Worm (Caenorhabditis elegans) whole organism, L1 larva: Measurements from ENCODE around the gene str-86.

Source experiments
- nhr-11 ChIP-seq: fragments of 150-350 bp; optimal IDR thresholded peaks from 2 replicates; lab custom pipeline; 2014; ENCODE audit warnings: missing biosample characterization, missing genetic modification characterization
- zag-1 ChIP-seq: fragments of 150-350 bp; optimal IDR thresholded peaks from 2 replicates; lab custom pipeline; 2014; ENCODE audit warnings: missing biosample characterization, missing genetic modification characterization

DNA sequence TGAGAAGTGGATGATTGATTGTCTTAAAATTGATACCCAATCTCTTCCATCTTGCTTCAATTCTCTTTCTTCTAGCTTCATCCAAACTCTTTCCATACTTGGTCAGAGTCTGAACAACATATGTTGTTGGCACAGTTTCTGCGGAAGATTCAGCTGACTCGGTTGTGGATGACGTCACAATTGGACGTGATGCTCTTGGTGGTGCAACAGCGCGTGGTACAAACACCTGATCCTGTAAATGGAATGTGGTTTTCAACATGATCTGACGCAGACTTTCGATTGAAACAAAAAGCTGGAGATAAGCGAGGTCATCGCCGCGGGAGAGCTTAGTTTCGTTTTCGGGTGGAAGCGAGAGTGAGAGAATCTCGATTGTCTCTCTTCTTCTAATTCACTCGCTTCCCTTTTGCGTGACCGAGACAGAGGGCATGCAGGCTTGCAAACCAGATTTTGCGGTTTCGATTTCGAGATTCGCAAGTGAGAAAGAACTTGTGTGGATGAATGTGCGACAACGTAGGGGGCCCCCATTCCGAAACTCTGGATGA is 41.0 kb downstream of the str-86 start:
- TF ChIP-seq nhr-11 (tag; lab: Kevin White, UChicago) = no peak
- TF ChIP-seq zag-1 = no peak
